Fruit fly (Drosophila melanogaster): Measurements from ENCODE around the gene Mpcp2.
A peak's percentile ranks its signal among the peaks of the same experiment; 100 is the strongest.

- TF ChIP-seq Hr96 (GFP tag; optimal IDR thresholded peaks at IDR 0.05) (no peak), kay (GFP tag; ENCODE audit: borderline replicate concordance) (no peak), cnc (optimal IDR thresholded peaks at IDR 0.05) (no peak), CG7045 (GFP tag; optimal IDR thresholded peaks at IDR 0.05) (no peak), cic (GFP tag; optimal IDR thresholded peaks at IDR 0.05) (no peak), Clk (GFP tag; optimal IDR thresholded peaks at IDR 0.05) (no peak), CG1620 (GFP tag; optimal IDR thresholded peaks at IDR 0.05) (peak; percentile 40), CG5204 (GFP tag; optimal IDR thresholded peaks at IDR 0.05) (no peak), tj (GFP tag; optimal IDR thresholded peaks at IDR 0.05) (no peak), ovo (GFP tag; optimal IDR thresholded peaks at IDR 0.05) (peak; percentile 61), pad (GFP tag; optimal IDR thresholded peaks at IDR 0.05) (peak; percentile 13), bab1 (GFP tag; optimal IDR thresholded peaks at IDR 0.05) (no peak), CG11617 (GFP tag; optimal IDR thresholded peaks at IDR 0.05) (no peak)
Measured at dm6 chr3L:14564404-14564803, 27.0 kb downstream of the Mpcp2 start.

Measured in whole organism, adult.